Worm (Caenorhabditis elegans): Measurements from ENCODE around the gene oatr-1.

Gene oatr-1

ce11 chrIII:6358704-6359103 is 37.3 kb downstream of the oatr-1 start:
- TF ChIP-seq cnd-1 (tag; optimal IDR thresholded peaks at IDR 0.05) (no peak), nhr-28 (tag; optimal IDR thresholded peaks at IDR 0.05) (no peak), ceh-83 (GFP tag; optimal IDR thresholded peaks at IDR 0.05) (no peak), pha-4 (tag; optimal IDR thresholded peaks at IDR 0.05) (no peak), ham-2 (GFP tag; optimal IDR thresholded peaks at IDR 0.05) (no peak), drap-1 (GFP tag; optimal IDR thresholded peaks at IDR 0.05) (no peak), lin-13 (tag; optimal IDR thresholded peaks at IDR 0.05) (no peak), nhr-237 (tag; optimal IDR thresholded peaks at IDR 0.05) (no peak), flh-1 (GFP tag; optimal IDR thresholded peaks at IDR 0.05) (no peak), ces-1 (GFP tag; optimal IDR thresholded peaks at IDR 0.05) (no peak)

- TF ChIP-seq ceh-43 (GFP tag; optimal IDR thresholded peaks at IDR 0.05), result no peak
- no peak for TF ChIP-seq ceh-83 (GFP tag; optimal IDR thresholded peaks at IDR 0.05)
- no peak for TF ChIP-seq nhr-237 (tag; optimal IDR thresholded peaks at IDR 0.05)
- TF ChIP-seq mep-1 (tag; optimal IDR thresholded peaks at IDR 0.05), result no peak
- TF ChIP-seq elt-3 (tag; optimal IDR thresholded peaks at IDR 0.05), result no peak
- no peak for TF ChIP-seq nhr-28 (tag; optimal IDR thresholded peaks at IDR 0.05)
- no peak for TF ChIP-seq flh-1 (GFP tag; optimal IDR thresholded peaks at IDR 0.05)
- no peak for TF ChIP-seq mls-2 (tag; optimal IDR thresholded peaks at IDR 0.05)
- TF ChIP-seq snpc-4 (tag; optimal IDR thresholded peaks at IDR 0.05), result no peak
- no peak for TF ChIP-seq sem-2 (GFP tag; optimal IDR thresholded peaks at IDR 0.05)
- TF ChIP-seq blmp-1 (tag; optimal IDR thresholded peaks at IDR 0.05), result no peak
- no peak for TF ChIP-seq mab-5 (tag; optimal IDR thresholded peaks at IDR 0.05)
- no peak for TF ChIP-seq ceh-39 (tag; optimal IDR thresholded peaks at IDR 0.05)
- no peak for TF ChIP-seq unc-39 (tag; optimal IDR thresholded peaks at IDR 0.05)
- TF ChIP-seq lsy-2 (tag; optimal IDR thresholded peaks at IDR 0.05), result no peak
- no peak for TF ChIP-seq nhr-2 (tag; optimal IDR thresholded peaks at IDR 0.05)
- TF ChIP-seq M03D4.4 (tag; optimal IDR thresholded peaks at IDR 0.05), result no peak
Observed at ce11 chrIII:6356764-6357163, 39.2 kb downstream of the oatr-1 start.

DNA sequence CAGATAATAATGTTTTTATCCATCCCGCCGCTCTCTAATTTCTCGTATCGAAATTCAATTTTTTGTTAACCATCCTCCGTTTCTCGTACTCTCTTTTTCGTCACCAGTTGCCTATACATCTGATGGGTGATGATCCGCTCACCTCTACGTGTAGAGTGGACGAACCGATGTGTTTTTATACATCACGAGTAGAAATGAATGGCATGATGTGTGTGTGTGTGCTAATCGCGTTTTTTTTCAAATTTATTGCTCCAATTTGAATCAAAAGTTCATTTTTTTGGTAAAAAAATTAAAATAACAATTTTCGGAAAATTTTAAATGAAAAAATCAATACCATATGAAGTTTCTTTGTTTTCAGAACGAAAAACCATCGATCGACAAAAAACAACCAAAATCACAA is 40.0 kb downstream of the oatr-1 start:
- no peak for TF ChIP-seq nhr-28 (tag; optimal IDR thresholded peaks at IDR 0.05)
- no peak for TF ChIP-seq unc-62 (GFP tag; optimal IDR thresholded peaks at IDR 0.05)
- TF ChIP-seq lin-13 (tag; optimal IDR thresholded peaks at IDR 0.05), result no peak
- TF ChIP-seq lin-32 (GFP tag; optimal IDR thresholded peaks at IDR 0.05), result no peak

DNA sequence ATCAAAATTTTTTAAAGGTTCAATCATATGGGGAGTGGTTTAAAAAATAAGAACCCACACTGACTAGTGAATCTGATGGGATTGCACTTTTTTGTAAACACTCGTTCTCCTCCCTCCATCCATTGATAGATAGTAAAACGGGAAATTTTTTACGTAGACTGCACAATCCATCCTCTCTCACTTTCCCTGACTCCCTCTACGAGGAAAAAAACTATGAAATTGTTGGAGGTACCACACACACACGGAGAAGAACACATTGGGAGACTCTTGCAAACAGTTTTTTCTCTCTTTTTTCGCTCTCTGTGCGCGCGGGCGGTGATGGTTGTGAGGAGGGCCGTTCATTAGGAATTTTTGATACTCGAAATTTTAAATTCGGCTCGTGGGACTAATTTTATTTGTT is 40.6 kb downstream of the oatr-1 start:
- no peak for TF ChIP-seq sptf-1 (tag; optimal IDR thresholded peaks at IDR 0.05)
- TF ChIP-seq mls-2 (tag; optimal IDR thresholded peaks at IDR 0.05), result no peak
- no peak for TF ChIP-seq M03D4.4 (tag; optimal IDR thresholded peaks at IDR 0.05)
- no peak for TF ChIP-seq unc-120 (tag; optimal IDR thresholded peaks at IDR 0.05; ENCODE audit: poor library complexity, severe bottlenecking)
- TF ChIP-seq elt-1 (tag; optimal IDR thresholded peaks at IDR 0.05; ENCODE audit: borderline replicate concordance, insufficient read depth), result no peak
- no peak for TF ChIP-seq nhr-237 (tag; optimal IDR thresholded peaks at IDR 0.05)

ce11 chrIII:6353084-6353483 is 42.9 kb downstream of the oatr-1 start, which contains the start of gene akap-1:
Gene akap-1, plus strand, starts transcription at chrIII:6353384.
- TF ChIP-seq elt-1 (tag; optimal IDR thresholded peaks at IDR 0.05; ENCODE audit: borderline replicate concordance, insufficient read depth), result no peak
- no peak for TF ChIP-seq ceh-39 (tag; optimal IDR thresholded peaks at IDR 0.05)
- TF ChIP-seq unc-120 (tag; optimal IDR thresholded peaks at IDR 0.05; ENCODE audit: poor library complexity, severe bottlenecking), result no peak
- no peak for TF ChIP-seq tbx-8 (GFP tag; optimal IDR thresholded peaks at IDR 0.05)
- no peak for TF ChIP-seq elt-3 (tag; optimal IDR thresholded peaks at IDR 0.05)
- no peak for TF ChIP-seq drap-1 (GFP tag; optimal IDR thresholded peaks at IDR 0.05)
- TF ChIP-seq cnd-1 (tag; optimal IDR thresholded peaks at IDR 0.05), result no peak
- TF ChIP-seq ceh-43 (GFP tag; optimal IDR thresholded peaks at IDR 0.05), result no peak
- TF ChIP-seq pha-4 (tag; optimal IDR thresholded peaks at IDR 0.05), result no peak
- no peak for TF ChIP-seq nhr-237 (tag; optimal IDR thresholded peaks at IDR 0.05)
- no peak for TF ChIP-seq unc-62 (GFP tag; optimal IDR thresholded peaks at IDR 0.05)
- no peak for TF ChIP-seq nhr-2 (tag; optimal IDR thresholded peaks at IDR 0.05)
- TF ChIP-seq nhr-76 (tag; optimal IDR thresholded peaks at IDR 0.05), result no peak
- TF ChIP-seq bed-3 (GFP tag; optimal IDR thresholded peaks at IDR 0.05), result no peak
